Worm (Caenorhabditis elegans) whole organism, L2 larva: Measurements from ENCODE around the gene Y75B8A.34.

Experiments used
- C34F6.9 ChIP-seq: fragments of 150-350 bp; optimal IDR thresholded peaks from 2 replicates; lab custom pipeline; 2014; ENCODE audit warnings: missing biosample characterization, missing genetic modification characterization
- R02D3.7 ChIP-seq: fragments of 150-350 bp; optimal IDR thresholded peaks from 2 replicates; lab custom pipeline; 2014; ENCODE audit warnings: missing biosample characterization, missing genetic modification characterization
- Y55F3AM.14 ChIP-seq: fragments of 200-800 bp; sonication (Bioruptor generic); optimal IDR thresholded peaks from 2 replicates; lab custom pipeline; 2018; ENCODE audit warnings: mild to moderate bottlenecking, missing genetic modification characterization, missing compliant biosample characterization
- ZK546.5 ChIP-seq: sonication (generic microtip); optimal IDR thresholded peaks from 2 replicates; lab custom pipeline; 2017; ENCODE audit warnings: missing biosample characterization, missing genetic modification characterization
- aly-2 ChIP-seq: fragments of 150-350 bp; optimal IDR thresholded peaks from 2 replicates; lab custom pipeline; 2014; ENCODE audit warnings: missing biosample characterization, missing genetic modification characterization
- ama-1 ChIP-seq: fragments of 150-350 bp; optimal IDR thresholded peaks from 2 replicates; lab custom pipeline; 2018; ENCODE audit warnings: inconsistent platforms
- blmp-1 ChIP-seq: sonication (generic microtip); optimal IDR thresholded peaks from 2 replicates; lab custom pipeline; 2017; ENCODE audit warnings: missing genetic modification characterization, mild to moderate bottlenecking, missing compliant biosample characterization, antibody characterized with exemption, moderate library complexity; ENCODE audit not compliant: insufficient read depth
- crh-2 ChIP-seq: sonication (generic microtip); optimal IDR thresholded peaks from 2 replicates; lab custom pipeline; 2017; ENCODE audit warnings: missing biosample characterization, missing genetic modification characterization
- dmd-4 ChIP-seq: sonication (generic microtip); optimal IDR thresholded peaks from 2 replicates; lab custom pipeline; 2017; ENCODE audit warnings: missing biosample characterization, missing genetic modification characterization
- egl-27 ChIP-seq: sonication (generic microtip); optimal IDR thresholded peaks from 3 replicates; lab custom pipeline; 2017; ENCODE audit warnings: missing biosample characterization, missing genetic modification reagents, missing genetic modification characterization
- elt-1 ChIP-seq: fragments of 150-350 bp; optimal IDR thresholded peaks from 2 replicates; lab custom pipeline; 2014; ENCODE audit warnings: missing biosample characterization, missing genetic modification characterization
- elt-3 ChIP-seq: sonication (generic microtip); optimal IDR thresholded peaks from 2 replicates; lab custom pipeline; 2017; ENCODE audit warnings: missing biosample characterization, missing genetic modification characterization
- fos-1 ChIP-seq: fragments of 150-350 bp; optimal IDR thresholded peaks from 2 replicates; lab custom pipeline; 2014; ENCODE audit warnings: missing biosample characterization, missing genetic modification characterization
- gmeb-1 ChIP-seq: fragments of 150-350 bp; optimal IDR thresholded peaks from 2 replicates; lab custom pipeline; 2014; ENCODE audit warnings: missing biosample characterization, missing genetic modification characterization
- lin-11 ChIP-seq: fragments of 150-350 bp; sonication (generic microtip); optimal IDR thresholded peaks from 2 replicates; lab custom pipeline; 2014; ENCODE audit warnings: missing biosample characterization, missing genetic modification characterization, inconsistent platforms, mixed read lengths
- lin-39 ChIP-seq: fragments of 150-350 bp; optimal IDR thresholded peaks from 2 replicates; lab custom pipeline; 2014; ENCODE audit warnings: missing biosample characterization, missing genetic modification reagents, missing genetic modification characterization
- mab-5 ChIP-seq: fragments of 150-350 bp; optimal IDR thresholded peaks from 2 replicates; lab custom pipeline; 2014; ENCODE audit warnings: missing biosample characterization, missing genetic modification characterization
- nhr-10 ChIP-seq: sonication (generic microtip); optimal IDR thresholded peaks from 2 replicates; lab custom pipeline; 2017; ENCODE audit warnings: missing biosample characterization, missing genetic modification characterization
- nhr-21 ChIP-seq: fragments of 150-350 bp; optimal IDR thresholded peaks from 2 replicates; lab custom pipeline; 2014; ENCODE audit warnings: missing biosample characterization, missing genetic modification characterization
- nhr-237 ChIP-seq: fragments of 150-350 bp; optimal IDR thresholded peaks from 2 replicates; lab custom pipeline; 2014; ENCODE audit warnings: missing biosample characterization, missing genetic modification characterization
- nhr-25 ChIP-seq: fragments of 150-350 bp; sonication (generic microtip); optimal IDR thresholded peaks from 3 replicates; lab custom pipeline; 2014; ENCODE audit warnings: missing biosample characterization, missing genetic modification characterization
- nhr-6 ChIP-seq: fragments of 150-350 bp; optimal IDR thresholded peaks from 2 replicates; lab custom pipeline; 2014; ENCODE audit warnings: missing biosample characterization, missing genetic modification characterization
- nhr-77 ChIP-seq: fragments of 150-350 bp; optimal IDR thresholded peaks from 2 replicates; lab custom pipeline; 2014; ENCODE audit warnings: missing biosample characterization, missing genetic modification characterization
- peb-1 ChIP-seq: fragments of 150-350 bp; optimal IDR thresholded peaks from 2 replicates; lab custom pipeline; 2014; ENCODE audit warnings: missing biosample characterization, missing genetic modification characterization
- sem-4 ChIP-seq: fragments of 150-350 bp; optimal IDR thresholded peaks from 2 replicates; lab custom pipeline; 2014; ENCODE audit warnings: missing biosample characterization, missing genetic modification reagents, missing genetic modification characterization
- sma-3 ChIP-seq: sonication (generic microtip); optimal IDR thresholded peaks from 2 replicates; lab custom pipeline; 2016; ENCODE audit warnings: missing genetic modification reagents, missing genetic modification characterization, missing compliant biosample characterization
- sma-9 ChIP-seq, 2 experiments: fragments of 150-350 bp in 1 of 2; sonication (generic microtip) in 1 of 2; optimal IDR thresholded peaks; 2 replicates each; lab custom pipeline; 2014 to 2016; ENCODE audit warnings: missing genetic modification characterization in 2 of 2, mild to moderate bottlenecking in 1 of 2, missing biosample characterization in 1 of 2, missing compliant biosample characterization in 1 of 2, missing genetic modification reagents in 1 of 2, moderate library complexity in 1 of 2
- snpc-4 ChIP-seq: fragments of 150-350 bp; optimal IDR thresholded peaks from 2 replicates; lab custom pipeline; 2014; ENCODE audit warnings: missing biosample characterization, missing genetic modification characterization
- unc-39 ChIP-seq: fragments of 150-350 bp; optimal IDR thresholded peaks from 2 replicates; lab custom pipeline; 2014; ENCODE audit warnings: missing biosample characterization, missing genetic modification characterization
- unc-55 ChIP-seq: fragments of 150-350 bp; sonication (generic microtip); optimal IDR thresholded peaks from 3 replicates; lab custom pipeline; 2014; ENCODE audit warnings: missing biosample characterization, missing genetic modification reagents, missing genetic modification characterization
- ztf-1 ChIP-seq: fragments of 200-800 bp; sonication (Bioruptor generic); conservative IDR thresholded peaks from 2 replicates; pipeline ENCODE4 v1.3.6; 2022; ENCODE audit warnings: missing genetic modification characterization, missing compliant biosample characterization
- ztf-11 ChIP-seq: sonication (generic microtip); optimal IDR thresholded peaks from 2 replicates; lab custom pipeline; 2017; ENCODE audit warnings: missing biosample characterization, missing genetic modification characterization
- ztf-4 ChIP-seq: fragments of 150-350 bp; optimal IDR thresholded peaks from 2 replicates; lab custom pipeline; 2014; ENCODE audit warnings: missing biosample characterization, missing genetic modification characterization

Y75B8A.34 gene

ce11 chrIII:12372080-12373065 is 13.0 kb downstream of the Y75B8A.34 start:
- TF ChIP-seq nhr-237 (tag; lab: Kevin White, UChicago) (no peak), elt-1 (no peak), mab-5 (tag; lab: Kevin White, UChicago) (no peak), sem-4 (tag; lab: Kevin White, UChicago) (no peak), sma-9 (GFP tag; optimal IDR thresholded peaks at IDR 0.05; lab: Kevin White, UChicago) (no peak), sma-9 (tag; optimal IDR thresholded peaks at IDR 0.05; lab: Kevin White, UChicago) (no peak), sma-3 (no peak), lin-39 (tag; lab: Kevin White, UChicago) (no peak), elt-3 (no peak), snpc-4 (no peak), nhr-77 (tag; lab: Kevin White, UChicago) (no peak), nhr-25 (tag; lab: Kevin White, UChicago) (no peak), ama-1 (lab: Kevin White, UChicago) (no peak), dmd-4 (tag; lab: Kevin White, UChicago) (no peak), gmeb-1 (tag; lab: Kevin White, UChicago) (no peak), unc-55 (GFP tag; lab: Kevin White, UChicago) (no peak), nhr-21 (tag; lab: Kevin White, UChicago) (no peak), nhr-6 (no peak)
- TF ChIP-seq, all 48 proteins: peak for 0

ce11 chrIII:12373306-12373705 is 13.9 kb downstream of the Y75B8A.34 start:
- TF ChIP-seq sem-4 (tag; lab: Kevin White, UChicago) (no peak), unc-55 (GFP tag; lab: Kevin White, UChicago) (no peak), peb-1 (tag; lab: Kevin White, UChicago) (no peak), egl-27 (tag; lab: Kevin White, UChicago) (no peak), dmd-4 (tag; lab: Kevin White, UChicago) (no peak), Y55F3AM.14 (no peak), fos-1 (tag; lab: Kevin White, UChicago) (no peak), lin-11 (tag; lab: Kevin White, UChicago) (no peak), R02D3.7 (no peak), elt-1 (no peak), aly-2 (tag; lab: Kevin White, UChicago) (no peak), ZK546.5 (tag; lab: Kevin White, UChicago) (no peak), crh-2 (tag; lab: Kevin White, UChicago) (no peak), blmp-1 (tag; lab: Kevin White, UChicago) (no peak)

ce11 chrIII:12373807-12374266 is 14.5 kb downstream of the Y75B8A.34 start, which contains the start of gene glrx-5:
Gene glrx-5, minus strand, starts transcription at chrIII:12373857.
- TF ChIP-seq nhr-237 (tag; lab: Kevin White, UChicago) (no peak), unc-39 (tag; lab: Kevin White, UChicago) (no peak), ztf-1 (GFP tag; lab: Robert Waterston, UW) (no peak), C34F6.9 (tag; lab: Kevin White, UChicago) (no peak), dmd-4 (tag; lab: Kevin White, UChicago) (no peak), nhr-10 (tag; lab: Kevin White, UChicago) (no peak)
- TF ChIP-seq, all 48 proteins: peak for 0

- no peak for TF ChIP-seq ztf-11
- no peak for TF ChIP-seq blmp-1 (tag; lab: Kevin White, UChicago)
- no peak for TF ChIP-seq mab-5 (tag; lab: Kevin White, UChicago)
- TF ChIP-seq nhr-77 (tag; lab: Kevin White, UChicago): no peak
- no peak for TF ChIP-seq sma-3
- TF ChIP-seq ztf-4 (tag; lab: Kevin White, UChicago): no peak
- TF ChIP-seq elt-3: no peak
- TF ChIP-seq snpc-4: no peak
- no peak for TF ChIP-seq crh-2 (tag; lab: Kevin White, UChicago)
- no peak for TF ChIP-seq unc-55 (GFP tag; lab: Kevin White, UChicago)
Measured at ce11 chrIII:12375614-12376013, 16.2 kb downstream of the Y75B8A.34 start.
